Worm (Caenorhabditis elegans) whole organism, L1 larva: ENCODE measurements around the gene F08F8.11.

Experiments used
- ceh-82 ChIP-seq, 3 experiments: fragments of 150-350 bp in 1 of 3; sonication (generic microtip) in 2 of 3; optimal IDR thresholded peaks; 2 replicates each; lab custom pipeline; 2014 to 2017; ENCODE audit warnings: missing biosample characterization in 3 of 3, missing genetic modification characterization in 3 of 3
- lin-13 ChIP-seq: fragments of 150-350 bp; optimal IDR thresholded peaks from 2 replicates; lab custom pipeline; 2014; ENCODE audit warnings: missing biosample characterization, missing genetic modification reagents, missing genetic modification characterization
- lin-14 ChIP-seq: fragments of 200-800 bp; sonication (Bioruptor generic); optimal IDR thresholded peaks from 2 replicates; lab custom pipeline; 2018; ENCODE audit warnings: mild to moderate bottlenecking, missing genetic modification characterization, moderate library complexity, missing compliant biosample characterization
- nhr-76 ChIP-seq: sonication (generic microtip); optimal IDR thresholded peaks from 2 replicates; lab custom pipeline; 2017; ENCODE audit warnings: missing biosample characterization, missing genetic modification characterization
- sox-4 ChIP-seq: sonication (generic microtip); optimal IDR thresholded peaks from 2 replicates; lab custom pipeline; 2016; ENCODE audit warnings: missing genetic modification characterization, missing compliant biosample characterization
- ztf-11 ChIP-seq, 2 experiments: sonication (generic microtip); optimal IDR thresholded peaks; 2 replicates each; lab custom pipeline; 2016 to 2017; ENCODE audit warnings: missing genetic modification characterization in 2 of 2, missing biosample characterization in 1 of 2, missing compliant biosample characterization in 1 of 2

- TF ChIP-seq nhr-76 (tag; lab: Kevin White, UChicago) (no peak), ztf-11 (tag; optimal IDR thresholded peaks at IDR 0.05; lab: Kevin White, UChicago) (no peak), ceh-82 (tag; optimal IDR thresholded peaks at IDR 0.05; lab: Kevin White, UChicago) (no peak), lin-13 (GFP tag; lab: Kevin White, UChicago) (no peak), lin-14 (GFP tag; lab: Kevin White, UChicago) (no peak), sox-4 (tag; lab: Kevin White, UChicago) (no peak)
Measured at ce11 chrIII:7353871-7354270, 11.8 kb upstream of the F08F8.11 start, which contains the start of gene F08F8.9.
